Fruit fly (Drosophila melanogaster) whole organism, embryonic: ENCODE results near the gene hale.

Experiments used
- Ada2b ChIP-seq: fragments of 200-800 bp; sonication (Bioruptor generic); IDR thresholded peaks from 2 replicates; pipeline ENCODE4 v1.3.6; 2022; ENCODE audit warnings: missing biosample characterization, missing genetic modification characterization
- Aef1 ChIP-seq: fragments of 200-800 bp; sonication (Bioruptor generic); IDR thresholded peaks from 3 replicates; pipeline ENCODE4 v1.3.6; 2022; ENCODE audit warnings: missing biosample characterization, missing genetic modification characterization
- CG10959 ChIP-seq: fragments of 200-800 bp; sonication (Bioruptor generic); IDR thresholded peaks from 2 replicates; pipeline ENCODE4 v1.3.6; 2022; ENCODE audit warnings: missing biosample characterization, missing genetic modification characterization
- CG12236 ChIP-seq: fragments of 200-800 bp; sonication (Bioruptor generic); optimal IDR thresholded peaks from 2 replicates; lab custom pipeline; 2016; ENCODE audit warnings: missing biosample characterization, missing genetic modification characterization
- CG13775 ChIP-seq: fragments of 200-800 bp; sonication (Bioruptor generic); optimal IDR thresholded peaks from 3 replicates; lab custom pipeline; 2017; ENCODE audit warnings: missing biosample characterization, mild to moderate bottlenecking, missing genetic modification characterization
- CG14050 ChIP-seq: fragments of 200-800 bp; sonication (Bioruptor generic); IDR thresholded peaks from 3 replicates; pipeline ENCODE4 v1.3.6; 2022; ENCODE audit warnings: missing biosample characterization, missing genetic modification characterization
- CG14710 ChIP-seq: fragments of 200-800 bp; sonication (Bioruptor generic); optimal IDR thresholded peaks from 3 replicates; lab custom pipeline; 2019; ENCODE audit warnings: missing biosample characterization, mild to moderate bottlenecking, missing genetic modification characterization, moderate library complexity
- CG14965 ChIP-seq: fragments of 200-800 bp; sonication (Bioruptor generic); optimal IDR thresholded peaks from 2 replicates; lab custom pipeline; 2016; ENCODE audit warnings: missing biosample characterization, missing genetic modification characterization, borderline replicate concordance
- CG16813 ChIP-seq: fragments of 200-800 bp; sonication (Bioruptor generic); IDR thresholded peaks from 3 replicates; pipeline ENCODE4 v1.3.6; 2022; ENCODE audit warnings: missing biosample characterization, missing genetic modification characterization; ENCODE audit not compliant: partially characterized antibody
- CG18262 ChIP-seq: fragments of 200-800 bp; optimal IDR thresholded peaks from 3 replicates; lab custom pipeline; 2019; ENCODE audit warnings: missing biosample characterization, mild to moderate bottlenecking, missing genetic modification characterization, moderate library complexity
- CG2116 ChIP-seq: fragments of 200-800 bp; sonication (Bioruptor generic); optimal IDR thresholded peaks from 3 replicates; lab custom pipeline; 2018; ENCODE audit warnings: missing biosample characterization, mild to moderate bottlenecking, missing genetic modification characterization
- CG2120 ChIP-seq: fragments of 200-800 bp; sonication (Bioruptor generic); optimal IDR thresholded peaks from 3 replicates; lab custom pipeline; 2016; ENCODE audit warnings: missing biosample characterization, missing genetic modification characterization
- CG2129 ChIP-seq: fragments of 200-800 bp; sonication (Bioruptor generic); IDR thresholded peaks from 2 replicates; pipeline ENCODE4 v1.3.6; 2022; ENCODE audit warnings: missing biosample characterization, missing genetic modification characterization; ENCODE audit not compliant: partially characterized antibody
- CG4424 ChIP-seq: fragments of 200-800 bp; sonication (Bioruptor generic); optimal IDR thresholded peaks from 3 replicates; lab custom pipeline; 2016; ENCODE audit warnings: missing biosample characterization, missing genetic modification characterization
- CG6254 ChIP-seq: fragments of 200-800 bp; sonication (Bioruptor generic); optimal IDR thresholded peaks from 3 replicates; lab custom pipeline; 2017; ENCODE audit warnings: mild to moderate bottlenecking, missing biosample characterization, missing genetic modification reagents, missing genetic modification characterization
- CG7556 ChIP-seq: fragments of 200-800 bp; sonication (Bioruptor generic); optimal IDR thresholded peaks from 2 replicates; lab custom pipeline; 2017; ENCODE audit warnings: missing biosample characterization, mild to moderate bottlenecking, missing genetic modification characterization
- CG8290 ChIP-seq, 3 experiments: fragments of 200-800 bp; sonication (Bioruptor generic); optimal IDR thresholded peaks; 2 replicates each; lab custom pipeline; 2016 to 2019; ENCODE audit warnings: missing biosample characterization in 3 of 3, missing genetic modification characterization in 3 of 3, mild to moderate bottlenecking in 2 of 3, moderate library complexity in 1 of 3
- CoRest ChIP-seq: fragments of 200-800 bp; sonication (Bioruptor generic); optimal IDR thresholded peaks from 3 replicates; lab custom pipeline; 2018; ENCODE audit warnings: missing biosample characterization, mild to moderate bottlenecking, missing genetic modification characterization, moderate library complexity
- Drgx ChIP-seq: fragments of 200-800 bp; sonication (Bioruptor generic); IDR thresholded peaks from 2 replicates; pipeline ENCODE4 v1.3.6; 2022; ENCODE audit warnings: missing biosample characterization, missing genetic modification characterization
- E2f1 ChIP-seq: fragments of 200-800 bp; sonication (Bioruptor generic); IDR thresholded peaks from 2 replicates; pipeline ENCODE4 v1.3.6; 2022; ENCODE audit warnings: missing biosample characterization, missing genetic modification characterization
- Ets65A ChIP-seq: fragments of 200-800 bp; sonication (Bioruptor generic); peaks from one replicate; lab custom pipeline; 2016; ENCODE audit warnings: missing biosample characterization, missing genetic modification characterization
- Fer1 ChIP-seq: fragments of 200-800 bp; sonication (Bioruptor generic); optimal IDR thresholded peaks from 2 replicates; lab custom pipeline; 2017; ENCODE audit warnings: missing biosample characterization, mild to moderate bottlenecking, missing genetic modification characterization
- Fer2 ChIP-seq: fragments of 200-800 bp; sonication (Bioruptor generic); optimal IDR thresholded peaks from 2 replicates; lab custom pipeline; 2018; ENCODE audit warnings: missing biosample characterization, mild to moderate bottlenecking, missing genetic modification characterization, moderate library complexity
- Fer3 ChIP-seq: fragments of 200-800 bp; sonication (Bioruptor generic); optimal IDR thresholded peaks from 2 replicates; lab custom pipeline; 2018; ENCODE audit warnings: missing biosample characterization, mild to moderate bottlenecking, missing genetic modification characterization, moderate library complexity
- Hr78 ChIP-seq, 2 experiments: fragments of 200-800 bp in 1 of 2; fragments of >200 bp in 1 of 2; sonication (Bioruptor generic) in 1 of 2; optimal IDR thresholded peaks; 2 replicates each; lab custom pipeline; 2017 to 2019; ENCODE audit warnings: missing biosample characterization in 2 of 2, missing genetic modification characterization in 2 of 2, mild to moderate bottlenecking in 1 of 2, moderate library complexity in 1 of 2
- MESR4 ChIP-seq: fragments of 200-800 bp; sonication (Bioruptor generic); optimal IDR thresholded peaks from 2 replicates; lab custom pipeline; 2018; ENCODE audit warnings: missing biosample characterization, mild to moderate bottlenecking, missing genetic modification characterization, moderate library complexity
- Mad ChIP-seq: fragments of 200-800 bp; sonication (Bioruptor generic); optimal IDR thresholded peaks from 2 replicates; lab custom pipeline; 2016; ENCODE audit warnings: missing biosample characterization, missing genetic modification characterization
- Side ChIP-seq: fragments of 200-800 bp; sonication (Bioruptor generic); optimal IDR thresholded peaks from 2 replicates; lab custom pipeline; 2016; ENCODE audit warnings: missing biosample characterization, missing genetic modification characterization
- Stat92E ChIP-seq, 3 experiments: fragments of >200 bp in 2 of 3; fragments of 200-800 bp in 1 of 3; sonication (Bioruptor generic) in 1 of 3; optimal IDR thresholded peaks; 2 replicates each; lab custom pipeline; 2017 to 2019; ENCODE audit warnings: missing biosample characterization in 3 of 3, missing genetic modification characterization in 3 of 3, mild to moderate bottlenecking in 1 of 3, moderate library complexity in 1 of 3
- YL-1 ChIP-seq: fragments of 200-800 bp; sonication (Bioruptor generic); optimal IDR thresholded peaks from 3 replicates; lab custom pipeline; 2017; ENCODE audit warnings: missing biosample characterization, mild to moderate bottlenecking, missing genetic modification characterization
- ab ChIP-seq: fragments of 200-800 bp; sonication (Bioruptor generic); optimal IDR thresholded peaks from 2 replicates; lab custom pipeline; 2016; ENCODE audit warnings: missing biosample characterization, missing genetic modification characterization
- bab2 ChIP-seq: fragments of 200-800 bp; sonication (Bioruptor generic); optimal IDR thresholded peaks from 2 replicates; lab custom pipeline; 2016; ENCODE audit warnings: missing biosample characterization, missing genetic modification characterization
- bcd ChIP-seq: fragments of 200-800 bp; sonication (Bioruptor generic); optimal IDR thresholded peaks from 2 replicates; lab custom pipeline; 2017; ENCODE audit warnings: missing biosample characterization, mild to moderate bottlenecking, missing genetic modification characterization
- cas ChIP-seq: fragments of 200-800 bp; sonication (Bioruptor generic); IDR thresholded peaks from 2 replicates; pipeline ENCODE4 v1.3.6; 2022; ENCODE audit warnings: missing biosample characterization, missing genetic modification characterization
- dmrt99B ChIP-seq: fragments of 200-800 bp; sonication (Bioruptor generic); optimal IDR thresholded peaks from 2 replicates; lab custom pipeline; 2018; ENCODE audit warnings: missing biosample characterization, mild to moderate bottlenecking, missing genetic modification characterization, moderate library complexity
- en ChIP-seq: fragments of 200-800 bp; sonication (Bioruptor generic); optimal IDR thresholded peaks from 2 replicates; lab custom pipeline; 2016; ENCODE audit warnings: missing biosample characterization, missing genetic modification characterization
- exex ChIP-seq: fragments of 200-800 bp; sonication (Bioruptor generic); optimal IDR thresholded peaks from 4 replicates; lab custom pipeline; 2018; ENCODE audit warnings: missing biosample characterization, mild to moderate bottlenecking, missing genetic modification characterization, moderate library complexity
- eyg ChIP-seq: fragments of 200-800 bp; sonication (Bioruptor generic); optimal IDR thresholded peaks from 3 replicates; lab custom pipeline; 2016; ENCODE audit warnings: missing biosample characterization, missing genetic modification characterization
- fd3F ChIP-seq: fragments of 200-800 bp; sonication (Bioruptor generic); optimal IDR thresholded peaks from 2 replicates; lab custom pipeline; 2018; ENCODE audit warnings: missing biosample characterization, mild to moderate bottlenecking, missing genetic modification characterization, moderate library complexity
- gt ChIP-seq: fragments of 200-800 bp; sonication (Bioruptor generic); IDR thresholded peaks from 2 replicates; pipeline ENCODE4 v1.3.6; 2022; ENCODE audit warnings: missing biosample characterization, missing genetic modification characterization
- jigr1 ChIP-seq: fragments of 200-800 bp; sonication (Bioruptor generic); IDR thresholded peaks from 3 replicates; pipeline ENCODE4 v1.3.6; 2022; ENCODE audit warnings: missing biosample characterization, missing genetic modification characterization
- nom ChIP-seq: fragments of 200-800 bp; sonication (Bioruptor generic); optimal IDR thresholded peaks from 2 replicates; lab custom pipeline; 2017; ENCODE audit warnings: missing biosample characterization, missing genetic modification characterization, mild to moderate bottlenecking, moderate library complexity, missing genetic modification reagents
- row ChIP-seq: fragments of 200-800 bp; sonication (Bioruptor generic); IDR thresholded peaks from 3 replicates; pipeline ENCODE4 v1.3.6; 2022; ENCODE audit warnings: missing biosample characterization, missing genetic modification characterization
- sens-2 ChIP-seq: fragments of 200-800 bp; sonication (Bioruptor generic); IDR thresholded peaks from 2 replicates; pipeline ENCODE4 v1.3.6; 2022; ENCODE audit warnings: missing biosample characterization, missing genetic modification characterization
- unpg ChIP-seq: fragments of 200-800 bp; sonication (Bioruptor generic); optimal IDR thresholded peaks from 3 replicates; lab custom pipeline; 2018; ENCODE audit warnings: missing biosample characterization, mild to moderate bottlenecking, missing genetic modification characterization, moderate library complexity
- wor ChIP-seq: fragments of 200-800 bp; sonication (Bioruptor generic); IDR thresholded peaks from 2 replicates; pipeline ENCODE4 v1.3.6; 2022; ENCODE audit warnings: missing biosample characterization, missing genetic modification characterization

Gene hale

DNA sequence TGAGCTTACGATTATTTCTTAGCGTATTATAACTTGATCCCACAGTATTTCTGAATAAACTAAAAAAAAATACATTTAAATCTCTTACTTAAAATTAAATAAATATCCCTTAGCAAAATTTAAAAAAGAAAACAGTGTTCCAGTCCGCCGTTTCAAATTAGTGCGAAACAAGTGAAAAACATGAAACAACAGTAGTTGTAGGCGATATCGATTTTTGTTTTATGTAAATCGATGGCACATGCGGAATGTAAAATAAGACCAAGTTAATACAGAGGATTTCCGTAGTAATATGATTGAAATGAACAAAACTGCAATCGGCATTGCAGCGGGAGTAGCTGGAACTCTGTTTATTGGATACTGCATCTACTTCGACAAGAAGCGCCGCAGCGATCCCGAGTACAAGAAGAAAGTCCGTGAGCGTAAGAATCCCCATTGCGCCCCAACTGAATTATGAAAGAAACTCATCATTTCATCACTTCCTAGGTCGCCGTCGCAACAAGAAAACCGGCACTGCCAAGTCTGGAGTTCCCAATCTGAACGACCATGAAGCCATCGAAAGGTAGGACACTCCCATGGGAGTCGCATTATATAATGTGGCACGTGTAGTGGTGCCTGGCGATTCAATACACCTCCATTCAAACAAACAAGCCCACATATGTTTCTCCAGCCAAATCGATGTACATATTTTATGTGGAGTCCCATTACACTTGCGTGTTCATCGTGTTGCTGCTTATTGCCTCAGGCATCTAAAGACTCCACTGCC is 15.4 kb upstream of the hale start (continued):
- TF ChIP-seq Stat92E (GFP tag; optimal IDR thresholded peaks at IDR 0.05; lab: Kevin White, UChicago) (no peak), CG2116 (GFP tag; lab: Kevin White, UChicago) (peak; percentile 23), CG14710 (peak; percentile 17), jigr1 (peak; percentile 49; the same call in 1 of the 3 replicates)

DNA sequence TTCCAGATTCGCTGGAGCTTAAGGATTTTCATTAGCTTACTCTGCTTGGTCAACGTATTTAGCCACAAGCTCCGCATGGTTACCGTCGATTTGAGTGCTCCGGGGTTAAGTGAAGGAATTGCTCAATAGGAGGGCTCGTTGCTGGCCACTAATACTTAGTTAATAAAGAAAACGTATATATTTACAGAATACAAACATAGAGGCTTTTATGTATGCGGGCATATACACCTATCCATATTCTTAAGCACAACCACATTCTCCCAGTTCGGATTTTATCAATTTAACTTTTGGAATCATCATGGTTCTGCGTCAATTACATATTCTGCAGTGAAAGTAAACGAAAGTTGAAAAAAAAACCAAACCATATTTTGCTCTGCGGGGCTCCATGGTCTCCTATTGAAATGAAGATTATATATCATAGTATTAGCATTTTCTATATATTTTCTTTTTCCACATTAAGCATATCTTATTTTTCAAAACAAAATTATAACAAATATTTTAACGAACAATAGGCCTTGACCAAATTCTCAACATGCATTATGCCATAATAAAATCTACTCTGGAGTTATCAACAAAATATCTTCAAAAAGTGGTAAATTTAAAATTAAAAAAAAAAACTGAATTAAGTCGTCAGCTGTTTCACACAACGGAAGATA is 14.5 kb upstream of the hale start, which contains the start of the genes Tom20 and Gabat:
Gene Tom20, plus strand, starts transcription at position 564 of the 656 bp plus-strand sequence.
Gene Gabat, minus strand, starts transcription at position 606 of the 656 bp plus-strand sequence.
- TF ChIP-seq en (no peak), CG2129 (GFP tag; lab: Robert Waterston, UW) (no peak), nom (no peak), exex (tag; lab: Kevin White, UChicago) (peak; percentile 13), eyg (no peak), dmrt99B (tag; lab: Kevin White, UChicago) (no peak), gt (no peak), CoRest (peak; percentile 8), CG2120 (GFP tag; lab: Kevin White, UChicago) (peak; percentile 4), unpg (GFP tag; lab: Kevin White, UChicago) (peak; percentile 5), row (GFP tag; lab: Robert Waterston, UW) (peak; percentile 48), Fer3 (tag; lab: Kevin White, UChicago) (peak; percentile 9), CG7556 (GFP tag; lab: Kevin White, UChicago) (no peak), sens-2 (GFP tag; lab: Robert Waterston, UW) (no peak), bcd (GFP tag; lab: Kevin White, UChicago) (no peak), CG8290 (GFP tag; optimal IDR thresholded peaks at IDR 0.05; lab: Kevin White, UChicago) (no peak), CG8290 (tag; optimal IDR thresholded peaks at IDR 0.05; lab: Kevin White, UChicago) (peak in 1 of 2 experiments; percentile 6), CG18262 (no peak), CG4424 (no peak), CG12236 (GFP tag; lab: Kevin White, UChicago) (no peak), wor (GFP tag; lab: Robert Waterston, UW) (no peak), CG14050 (GFP tag; lab: Robert Waterston, UW) (no peak), Fer2 (tag; lab: Kevin White, UChicago) (peak; percentile 28), Ada2b (GFP tag; lab: Robert Waterston, UW) (no peak), MESR4 (GFP tag; lab: Kevin White, UChicago) (peak; percentile 41), CG16813 (GFP tag; lab: Robert Waterston, UW) (no peak), CG13775 (GFP tag; lab: Kevin White, UChicago) (no peak), cas (GFP tag; lab: Robert Waterston, UW) (no peak), Mad (GFP tag; lab: Kevin White, UChicago) (no peak), CG6254 (GFP tag; lab: Kevin White, UChicago) (no peak), Side (GFP tag; lab: Kevin White, UChicago) (no peak), YL-1 (GFP tag; lab: Kevin White, UChicago) (no peak), Fer1 (GFP tag; lab: Kevin White, UChicago) (no peak), ab (GFP tag; lab: Kevin White, UChicago) (no peak), Aef1 (GFP tag; lab: Robert Waterston, UW) (no peak), CG14965 (GFP tag; lab: Kevin White, UChicago) (no peak), fd3F (GFP tag; lab: Kevin White, UChicago) (peak; percentile 12), Hr78 (GFP tag; optimal IDR thresholded peaks at IDR 0.05; lab: Kevin White, UChicago) (no peak), CG10959 (GFP tag; lab: Robert Waterston, UW) (no peak), E2f1 (no peak), bab2 (GFP tag; lab: Kevin White, UChicago) (no peak), Drgx (no peak), Ets65A (no peak)
